Worm (Caenorhabditis elegans): ENCODE measurements around the gene enpl-1.

Gene enpl-1

DNA sequence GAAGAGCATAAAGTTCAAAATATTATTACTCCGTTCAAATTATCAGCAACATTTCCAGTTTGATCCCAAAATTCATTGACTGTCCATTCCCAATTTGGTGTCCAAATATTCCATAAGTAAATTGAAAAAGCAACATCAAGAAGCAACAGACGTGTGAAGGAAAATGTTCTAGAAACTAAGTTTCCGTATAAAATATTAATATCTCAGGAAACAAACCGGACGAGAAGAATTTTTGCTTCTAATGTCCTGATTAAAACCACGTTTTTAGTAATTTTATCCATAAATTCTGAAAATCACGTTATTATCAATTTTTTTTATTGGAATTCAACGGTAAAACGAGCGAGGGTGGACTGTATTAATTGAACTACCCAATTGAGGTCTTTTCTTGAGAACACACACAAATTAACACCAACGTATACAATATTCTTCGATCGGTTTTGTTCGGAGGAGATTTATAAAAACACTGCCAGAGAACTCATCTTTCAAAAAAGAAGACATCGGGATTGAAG is 27.9 kb downstream of the enpl-1 start, which contains the start of gene pigq-1 (continued):
- peak; percentile 90 for TF ChIP-seq hrde-1 (tag; optimal IDR thresholded peaks at IDR 0.05; ENCODE audit: borderline replicate concordance)
- peak; percentile 68 for TF ChIP-seq snpc-3.4 (tag; optimal IDR thresholded peaks at IDR 0.05)
- no peak for TF ChIP-seq Y53F4B.3 (GFP tag; IDR thresholded peaks at IDR 0.05)
- TF ChIP-seq ceh-58 (GFP tag; IDR thresholded peaks at IDR 0.05), result no peak
- 0 out of 2 replicates have a peak, but pooled peaks have one; percentile 36 for TF ChIP-seq Y95B8A.8 (GFP tag; IDR thresholded peaks at IDR 0.05)
- peak; percentile 51 for TF ChIP-seq snpc-1.1 (tag; optimal IDR thresholded peaks at IDR 0.05; ENCODE audit: insufficient read depth)
- peak; percentile 53; the same call in 1 of the 2 replicates for TF ChIP-seq ekl-4 (GFP tag; IDR thresholded peaks at IDR 0.05)
- peak; percentile 12 for TF ChIP-seq unc-130 (GFP tag; optimal IDR thresholded peaks at IDR 0.05)
- 0 out of 2 replicates have a peak, but pooled peaks have one; percentile 19 for TF ChIP-seq D2030.7 (GFP tag; IDR thresholded peaks at IDR 0.05)
- peak; percentile 37 for TF ChIP-seq F10E7.11 (tag; optimal IDR thresholded peaks at IDR 0.05)
- 0 out of 2 replicates have a peak, but pooled peaks have one; percentile 67 for TF ChIP-seq hsf-1 (GFP tag; IDR thresholded peaks at IDR 0.05)
- TF ChIP-seq unc-62 (GFP tag; optimal IDR thresholded peaks at IDR 0.05), result no peak
- TF ChIP-seq ztf-25 (GFP tag; IDR thresholded peaks at IDR 0.05), result no peak
- no peak for TF ChIP-seq hlh-26 (GFP tag; conservative IDR thresholded peaks at IDR 0.05)
- TF ChIP-seq athp-1 (tag; optimal IDR thresholded peaks at IDR 0.05), result peak; percentile 52
- TF ChIP-seq ceh-91 (GFP tag; IDR thresholded peaks at IDR 0.05), result no peak
- peak; percentile 56 for TF ChIP-seq him-1 (tag; optimal IDR thresholded peaks at IDR 0.05)
- peak; percentile 38 for TF ChIP-seq zim-3 (tag; optimal IDR thresholded peaks at IDR 0.05)
- 0 out of 2 replicates have a peak, but pooled peaks have one; percentile 6 for TF ChIP-seq C17E4.6 (GFP tag; IDR thresholded peaks at IDR 0.05)
- no peak for TF ChIP-seq F33H1.4 (GFP tag; IDR thresholded peaks at IDR 0.05)
- no peak for TF ChIP-seq hmg-1.2 (GFP tag; IDR thresholded peaks at IDR 0.05)
- no peak for TF ChIP-seq mes-4 (tag; optimal IDR thresholded peaks at IDR 0.05)
- peak; percentile 84 for TF ChIP-seq Y53G8AR.9 (GFP tag; conservative IDR thresholded peaks at IDR 0.05)
- TF ChIP-seq tbp1 (GFP tag; optimal IDR thresholded peaks at IDR 0.05), result peak; percentile 34
- TF ChIP-seq attf-3 (GFP tag; conservative IDR thresholded peaks at IDR 0.05), result no peak
- TF ChIP-seq madf-8 (GFP tag; conservative IDR thresholded peaks at IDR 0.05), result no peak
- no peak for TF ChIP-seq attf-6 (GFP tag; IDR thresholded peaks at IDR 0.05)
- TF ChIP-seq ZK185.1 (tag; optimal IDR thresholded peaks at IDR 0.05; ENCODE audit: poor library complexity, severe bottlenecking), result peak; percentile 83
- TF ChIP-seq rec-8 (tag; optimal IDR thresholded peaks at IDR 0.05), result peak; percentile 19 to 39
- TF ChIP-seq sea-2 (GFP tag; IDR thresholded peaks at IDR 0.05), result no peak
- peak; percentile 71 for TF ChIP-seq atf-7 (tag; optimal IDR thresholded peaks at IDR 0.05)
- TF ChIP-seq dpl-1 (GFP tag; optimal IDR thresholded peaks at IDR 0.05), result no peak
- TF ChIP-seq madf-6 (GFP tag; IDR thresholded peaks at IDR 0.05), result peak; percentile 66
- peak; percentile 30 for TF ChIP-seq nhr-27 (tag; optimal IDR thresholded peaks at IDR 0.05)
- peak; percentile 90 for TF ChIP-seq ama-1 (optimal IDR thresholded peaks at IDR 0.05)
- no peak for TF ChIP-seq ama-1 (GFP tag; optimal IDR thresholded peaks at IDR 0.05)
- TF ChIP-seq repo-1 (tag; optimal IDR thresholded peaks at IDR 0.05), result peak; percentile 78
- TF ChIP-seq let-607 (tag; optimal IDR thresholded peaks at IDR 0.05), result peak in 1 of 2 experiments; percentile 34
- peak; percentile 39 for TF ChIP-seq ztf-26 (tag; optimal IDR thresholded peaks at IDR 0.05)
- TF ChIP-seq ccch-3 (GFP tag; optimal IDR thresholded peaks at IDR 0.05), result no peak
- no peak for TF ChIP-seq snpc-4 (GFP tag; optimal IDR thresholded peaks at IDR 0.05)
- TF ChIP-seq snpc-4 (tag; optimal IDR thresholded peaks at IDR 0.05), result peak in 2 of 4 experiments; percentile 47 to 48
- TF ChIP-seq T26A5.8 (tag; optimal IDR thresholded peaks at IDR 0.05), result peak; percentile 21
- no peak for TF ChIP-seq K12H6.12 (tag; optimal IDR thresholded peaks at IDR 0.05)
- TF ChIP-seq cebp-1 (GFP tag; IDR thresholded peaks at IDR 0.05), result no peak
- TF ChIP-seq cebp-1 (tag; optimal IDR thresholded peaks at IDR 0.05), result peak; percentile 35
- peak; percentile 80 for TF ChIP-seq tlf-1 (GFP tag; optimal IDR thresholded peaks at IDR 0.05)
- TF ChIP-seq lin-40 (tag; optimal IDR thresholded peaks at IDR 0.05), result peak; percentile 38

Measured in whole organism, young adult.